Fruit fly (Drosophila melanogaster) whole organism, pupa: ENCODE measurements around the gene Ubc87F.

Source experiments
- CG10348 ChIP-seq: fragments of 200-800 bp; sonication (Bioruptor generic); IDR thresholded peaks from 2 replicates; pipeline ENCODE4 v1.3.6; 2022; ENCODE audit warnings: missing biosample characterization, missing genetic modification characterization
- CG15710 ChIP-seq: fragments of 200-800 bp; sonication (Bioruptor generic); optimal IDR thresholded peaks from 2 replicates; lab custom pipeline; 2018; ENCODE audit warnings: missing biosample characterization, mild to moderate bottlenecking, missing genetic modification characterization, moderate library complexity
- CG17806 ChIP-seq: fragments of 200-800 bp; sonication (Bioruptor generic); optimal IDR thresholded peaks from 2 replicates; lab custom pipeline; 2018; ENCODE audit warnings: missing biosample characterization, mild to moderate bottlenecking, missing genetic modification characterization, moderate library complexity
- CG8301 ChIP-seq: fragments of 200-800 bp; sonication (Bioruptor generic); optimal IDR thresholded peaks from 2 replicates; lab custom pipeline; 2018; ENCODE audit warnings: missing biosample characterization, mild to moderate bottlenecking, missing genetic modification characterization
- D1 ChIP-seq: fragments of 200-800 bp; sonication (Bioruptor generic); optimal IDR thresholded peaks from 2 replicates; lab custom pipeline; 2018; ENCODE audit warnings: missing biosample characterization, mild to moderate bottlenecking, missing genetic modification characterization, moderate library complexity
- EcR ChIP-seq: fragments of 200-800 bp; sonication (Bioruptor generic); optimal IDR thresholded peaks from 3 replicates; lab custom pipeline; 2019; ENCODE audit warnings: missing biosample characterization, missing genetic modification characterization, mild to moderate bottlenecking, moderate library complexity, missing genetic modification reagents
- Ets98B ChIP-seq: fragments of 200-800 bp; sonication (Bioruptor generic); IDR thresholded peaks from 2 replicates; pipeline ENCODE4 v1.3.6; 2022; ENCODE audit warnings: missing biosample characterization, missing genetic modification characterization
- Pif1B ChIP-seq: fragments of 200-800 bp; sonication (Bioruptor generic); optimal IDR thresholded peaks from 3 replicates; lab custom pipeline; 2016; ENCODE audit warnings: missing biosample characterization, missing genetic modification characterization
- rn ChIP-seq: fragments of 200-800 bp; sonication (Bioruptor generic); IDR thresholded peaks from 2 replicates; pipeline ENCODE4 v1.3.6; 2022; ENCODE audit warnings: missing biosample characterization, missing genetic modification characterization

DNA sequence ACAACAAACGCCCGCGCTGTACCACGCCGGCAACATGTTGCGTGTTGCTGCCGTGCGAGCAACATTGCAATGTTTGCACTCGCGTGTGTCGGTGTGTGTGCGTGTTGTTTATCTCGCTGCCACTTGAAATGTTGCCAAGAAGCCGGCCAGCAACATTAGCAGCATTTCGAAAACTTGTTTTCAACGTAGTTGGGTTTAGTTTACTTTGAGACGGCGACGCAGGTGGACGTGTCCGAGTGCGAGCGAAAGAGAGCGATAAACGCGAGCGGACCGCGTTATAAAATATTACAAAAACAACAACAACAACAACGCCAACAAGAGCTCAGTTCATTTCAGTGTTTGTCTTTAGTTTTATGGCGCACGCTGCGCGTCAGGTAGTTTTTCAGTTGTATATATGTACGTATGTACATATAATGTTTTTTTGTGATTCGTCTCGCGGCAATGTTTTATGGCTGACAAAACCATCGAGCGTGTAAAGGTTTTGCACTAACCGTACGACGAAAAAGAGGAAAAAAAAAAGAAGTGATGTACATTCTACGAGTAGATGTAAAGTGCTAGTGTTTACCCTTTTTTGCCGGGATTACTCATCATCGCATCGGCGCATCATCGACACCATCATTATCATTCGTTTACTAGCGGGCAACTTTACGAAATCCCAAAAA, 2.8 kb downstream of the Ubc87F start, which contains the start of gene kmr:
- no peak for TF ChIP-seq CG17806 (tag; lab: Kevin White, UChicago)
- TF ChIP-seq Pif1B (GFP tag; lab: Kevin White, UChicago) = peak; percentile 7
- TF ChIP-seq CG15710 = no peak
- TF ChIP-seq rn (GFP tag; lab: Robert Waterston, UW) = no peak
- no peak for TF ChIP-seq CG10348
- no peak for TF ChIP-seq D1 (tag; lab: Kevin White, UChicago)
- peak; percentile 62; the same call in 1 of the 2 replicates for TF ChIP-seq Ets98B (GFP tag; lab: Robert Waterston, UW)
- TF ChIP-seq CG8301 (tag; lab: Kevin White, UChicago) = no peak
- TF ChIP-seq EcR (GFP tag; lab: Kevin White, UChicago) = peak; percentile 73
